Worm (Caenorhabditis elegans): ENCODE data around the gene F58F12.1.

F58F12.1 gene

ce11 chrII:6370110-6370509, 13.3 kb upstream of the F58F12.1 start (continued):
- peak; percentile 83 for TF ChIP-seq lin-39 (tag; optimal IDR thresholded peaks at IDR 0.05)
- TF ChIP-seq skn-1 (tag; optimal IDR thresholded peaks at IDR 0.05) = peak; percentile 4
- no peak for TF ChIP-seq sea-2 (GFP tag; optimal IDR thresholded peaks at IDR 0.05)
- peak; percentile 70 for TF ChIP-seq elt-2 (tag; optimal IDR thresholded peaks at IDR 0.05)
- TF ChIP-seq nfya-1 (tag; optimal IDR thresholded peaks at IDR 0.05; ENCODE audit: insufficient read depth) = peak; percentile 89
- no peak for TF ChIP-seq nhr-28 (tag; optimal IDR thresholded peaks at IDR 0.05)
- TF ChIP-seq nhr-25 (tag; optimal IDR thresholded peaks at IDR 0.05) = peak; percentile 92
- TF ChIP-seq ztf-4 (tag; optimal IDR thresholded peaks at IDR 0.05) = no peak
- no peak for TF ChIP-seq nhr-67 (tag; optimal IDR thresholded peaks at IDR 0.05)

DNA sequence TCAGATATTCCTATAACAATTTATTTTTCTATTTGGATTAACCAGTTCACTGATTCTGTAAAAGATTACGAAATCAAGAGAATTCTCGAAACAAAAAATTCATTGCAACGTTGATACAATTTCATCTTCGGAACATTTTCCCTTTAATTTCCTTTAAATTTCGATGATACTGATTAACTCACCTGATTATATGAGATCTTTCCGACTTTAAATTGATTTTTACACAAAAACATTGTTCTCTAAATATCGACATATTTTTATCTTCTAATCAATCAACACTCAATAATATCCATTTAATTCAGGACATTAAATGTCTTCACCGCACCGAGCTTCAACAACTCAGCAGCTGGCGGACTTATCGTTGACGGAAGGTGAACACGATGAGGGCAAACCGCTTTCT, 12.4 kb upstream of the F58F12.1 start, which contains the start of gene lin-23:
Gene lin-23, plus strand, starts transcription at position 301 of the 400 bp plus-strand sequence.
- TF ChIP-seq nhr-25 (tag; optimal IDR thresholded peaks at IDR 0.05) (peak; percentile 12), fos-1 (tag; optimal IDR thresholded peaks at IDR 0.05) (no peak), nhr-43 (tag; optimal IDR thresholded peaks at IDR 0.05; ENCODE audit: poor library complexity, severe bottlenecking) (no peak), lin-39 (tag; optimal IDR thresholded peaks at IDR 0.05) (no peak)

ce11 chrII:6373361-6373760, 10.1 kb upstream of the F58F12.1 start:
- TF ChIP-seq lsy-12 (tag; optimal IDR thresholded peaks at IDR 0.05) (no peak), nfya-1 (tag; optimal IDR thresholded peaks at IDR 0.05; ENCODE audit: insufficient read depth) (no peak), eor-1 (tag; optimal IDR thresholded peaks at IDR 0.05) (no peak), ceh-82 (tag; optimal IDR thresholded peaks at IDR 0.05) (no peak), aly-2 (tag; optimal IDR thresholded peaks at IDR 0.05) (no peak), elt-3 (tag; optimal IDR thresholded peaks at IDR 0.05) (no peak), snpc-4 (tag; optimal IDR thresholded peaks at IDR 0.05) (no peak), elt-2 (tag; optimal IDR thresholded peaks at IDR 0.05) (no peak), ceh-16 (tag; optimal IDR thresholded peaks at IDR 0.05) (no peak), nhr-12 (tag; optimal IDR thresholded peaks at IDR 0.05) (no peak), lin-39 (tag; optimal IDR thresholded peaks at IDR 0.05) (no peak), nhr-43 (tag; optimal IDR thresholded peaks at IDR 0.05; ENCODE audit: poor library complexity, severe bottlenecking) (no peak), nhr-25 (tag; optimal IDR thresholded peaks at IDR 0.05) (no peak), ama-1 (optimal IDR thresholded peaks at IDR 0.05) (no peak), ceh-28 (tag; optimal IDR thresholded peaks at IDR 0.05) (no peak), nhr-77 (tag; optimal IDR thresholded peaks at IDR 0.05) (no peak), elt-1 (tag; optimal IDR thresholded peaks at IDR 0.05) (no peak), egl-5 (tag; optimal IDR thresholded peaks at IDR 0.05) (no peak), daf-12 (tag; optimal IDR thresholded peaks at IDR 0.05) (no peak)

DNA sequence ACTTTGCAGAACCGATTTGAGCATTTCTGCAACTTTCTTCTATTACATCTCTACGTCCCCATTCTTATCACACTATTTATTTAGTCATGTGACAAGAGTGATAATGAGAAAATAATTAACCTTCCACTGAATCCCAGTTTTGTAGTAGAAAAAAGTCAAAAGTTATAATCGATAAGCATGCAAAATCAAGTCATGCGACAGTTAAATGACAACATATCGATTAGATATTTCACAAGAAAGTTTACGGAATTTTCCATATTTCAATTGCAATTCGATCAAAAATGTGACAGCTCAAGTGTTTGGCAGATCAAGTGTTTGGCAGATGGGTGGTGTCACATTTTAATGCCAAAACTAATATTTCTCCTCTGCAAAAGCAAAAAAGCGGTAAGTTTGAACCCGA, 8.8 kb upstream of the F58F12.1 start:
- TF ChIP-seq lin-15B (tag; optimal IDR thresholded peaks at IDR 0.05) = no peak
- TF ChIP-seq egl-27 (tag; optimal IDR thresholded peaks at IDR 0.05) = no peak
- TF ChIP-seq nhr-12 (tag; optimal IDR thresholded peaks at IDR 0.05) = no peak
- no peak for TF ChIP-seq nhr-43 (tag; optimal IDR thresholded peaks at IDR 0.05; ENCODE audit: poor library complexity, severe bottlenecking)
- TF ChIP-seq pha-4 (tag; optimal IDR thresholded peaks at IDR 0.05) = peak; percentile 29
- peak; percentile 1 for TF ChIP-seq jun-1 (tag; optimal IDR thresholded peaks at IDR 0.05)
- no peak for TF ChIP-seq nhr-77 (tag; optimal IDR thresholded peaks at IDR 0.05)
- TF ChIP-seq sea-2 (GFP tag; optimal IDR thresholded peaks at IDR 0.05) = no peak
- TF ChIP-seq unc-62 (GFP tag; optimal IDR thresholded peaks at IDR 0.05) = no peak
- TF ChIP-seq ztf-11 (tag; optimal IDR thresholded peaks at IDR 0.05) = no peak
- no peak for TF ChIP-seq ceh-9 (tag; optimal IDR thresholded peaks at IDR 0.05)
- peak; percentile 35 for TF ChIP-seq pqm-1 (tag; optimal IDR thresholded peaks at IDR 0.05)
- no peak for TF ChIP-seq lsy-12 (tag; optimal IDR thresholded peaks at IDR 0.05)
- TF ChIP-seq elt-2 (tag; optimal IDR thresholded peaks at IDR 0.05) = peak; percentile 71
- TF ChIP-seq hmg-11 (tag; optimal IDR thresholded peaks at IDR 0.05) = no peak
- no peak for TF ChIP-seq nfya-1 (tag; optimal IDR thresholded peaks at IDR 0.05; ENCODE audit: insufficient read depth)
- peak; percentile 19 for TF ChIP-seq ceh-28 (tag; optimal IDR thresholded peaks at IDR 0.05)
- TF ChIP-seq daf-12 (tag; optimal IDR thresholded peaks at IDR 0.05) = no peak
- TF ChIP-seq nhr-25 (tag; optimal IDR thresholded peaks at IDR 0.05) = no peak

DNA sequence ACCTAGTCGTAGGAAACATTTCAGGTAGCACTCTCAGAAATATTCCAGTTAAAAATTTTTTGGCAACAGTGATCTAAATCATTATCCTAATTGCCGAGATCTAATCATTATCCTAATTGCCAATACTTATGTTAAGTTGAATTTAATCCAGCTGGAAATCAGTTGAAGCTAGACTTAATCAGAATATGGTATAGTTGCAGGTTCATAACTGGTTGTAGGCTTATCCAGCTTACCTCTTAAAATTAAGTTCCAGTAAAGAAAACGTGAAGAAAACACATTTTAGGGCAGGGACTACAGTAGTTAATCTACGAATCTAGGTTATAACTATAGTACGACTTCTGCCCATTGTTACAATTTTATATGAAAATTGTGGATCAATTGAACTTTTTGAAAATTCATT, 6.8 kb upstream of the F58F12.1 start:
- TF ChIP-seq aly-2 (tag; optimal IDR thresholded peaks at IDR 0.05) (no peak), zag-1 (tag; optimal IDR thresholded peaks at IDR 0.05) (no peak), fos-1 (tag; optimal IDR thresholded peaks at IDR 0.05) (no peak), sea-2 (GFP tag; optimal IDR thresholded peaks at IDR 0.05) (no peak), ceh-16 (tag; optimal IDR thresholded peaks at IDR 0.05) (no peak), egl-27 (tag; optimal IDR thresholded peaks at IDR 0.05) (no peak), egl-5 (tag; optimal IDR thresholded peaks at IDR 0.05) (no peak), fkh-10 (GFP tag; optimal IDR thresholded peaks at IDR 0.05) (no peak), ceh-28 (tag; optimal IDR thresholded peaks at IDR 0.05) (no peak), ceh-9 (tag; optimal IDR thresholded peaks at IDR 0.05) (no peak), ama-1 (optimal IDR thresholded peaks at IDR 0.05) (no peak), nhr-237 (tag; optimal IDR thresholded peaks at IDR 0.05) (no peak), snpc-4 (tag; optimal IDR thresholded peaks at IDR 0.05) (no peak), elt-1 (tag; optimal IDR thresholded peaks at IDR 0.05) (no peak), ztf-11 (tag; optimal IDR thresholded peaks at IDR 0.05) (no peak), ztf-4 (tag; optimal IDR thresholded peaks at IDR 0.05) (no peak), nhr-23 (tag; optimal IDR thresholded peaks at IDR 0.05) (no peak), daf-12 (tag; optimal IDR thresholded peaks at IDR 0.05) (no peak), skn-1 (tag; optimal IDR thresholded peaks at IDR 0.05) (no peak)
